Fruit fly (Drosophila melanogaster) whole organism, pupa: Measurements from ENCODE around the gene CG13023.
"Not testable (repeated sequence)": the region's sequence is repeated elsewhere in the genome, so short reads cannot be mapped to it uniquely, and the experiment has no call there.

Experiments
- CG10348 ChIP-seq: fragments of 200-800 bp; sonication (Bioruptor generic); IDR thresholded peaks from 2 replicates; pipeline ENCODE4 v1.3.6; 2022; ENCODE audit warnings: missing biosample characterization, missing genetic modification characterization
- CG12605 ChIP-seq: fragments of 200-800 bp; sonication (Bioruptor generic); IDR thresholded peaks from 2 replicates; pipeline ENCODE4 v1.3.6; 2022; ENCODE audit warnings: missing biosample characterization, missing genetic modification characterization
- CG17806 ChIP-seq: fragments of 200-800 bp; sonication (Bioruptor generic); optimal IDR thresholded peaks from 2 replicates; lab custom pipeline; 2018; ENCODE audit warnings: missing biosample characterization, mild to moderate bottlenecking, missing genetic modification characterization, moderate library complexity
- CG32121 ChIP-seq: fragments of 200-800 bp; sonication (Bioruptor generic); IDR thresholded peaks from 2 replicates; pipeline ENCODE4 v1.3.6; 2022; ENCODE audit warnings: missing biosample characterization, missing genetic modification characterization
- CG34367 ChIP-seq: fragments of 200-800 bp; sonication (Bioruptor generic); optimal IDR thresholded peaks from 2 replicates; lab custom pipeline; 2018; ENCODE audit warnings: missing biosample characterization, mild to moderate bottlenecking, missing genetic modification characterization
- CG9948 ChIP-seq: fragments of 200-800 bp; sonication (Bioruptor generic); optimal IDR thresholded peaks from 2 replicates; lab custom pipeline; 2018; ENCODE audit warnings: missing biosample characterization, mild to moderate bottlenecking, missing genetic modification characterization, moderate library complexity
- EcR ChIP-seq: fragments of 200-800 bp; sonication (Bioruptor generic); optimal IDR thresholded peaks from 3 replicates; lab custom pipeline; 2019; ENCODE audit warnings: missing biosample characterization, missing genetic modification characterization, mild to moderate bottlenecking, moderate library complexity, missing genetic modification reagents
- Ets98B ChIP-seq: fragments of 200-800 bp; sonication (Bioruptor generic); IDR thresholded peaks from 2 replicates; pipeline ENCODE4 v1.3.6; 2022; ENCODE audit warnings: missing biosample characterization, missing genetic modification characterization
- Pif1A ChIP-seq: fragments of 200-800 bp; sonication (Bioruptor generic); optimal IDR thresholded peaks from 3 replicates; lab custom pipeline; 2016; ENCODE audit warnings: missing biosample characterization, missing genetic modification characterization
- Snoo ChIP-seq: fragments of 200-800 bp; sonication (Bioruptor generic); optimal IDR thresholded peaks from 3 replicates; lab custom pipeline; 2017; ENCODE audit warnings: missing biosample characterization, mild to moderate bottlenecking, missing genetic modification characterization, inconsistent platforms
- fd96Ca ChIP-seq: fragments of 200-800 bp; sonication (Bioruptor generic); IDR thresholded peaks from 3 replicates; pipeline ENCODE4 v1.3.6; 2022; ENCODE audit warnings: missing biosample characterization, missing genetic modification characterization
- rn ChIP-seq: fragments of 200-800 bp; sonication (Bioruptor generic); IDR thresholded peaks from 2 replicates; pipeline ENCODE4 v1.3.6; 2022; ENCODE audit warnings: missing biosample characterization, missing genetic modification characterization

- not testable (repeated sequence) for TF ChIP-seq rn (GFP tag; lab: Robert Waterston, UW); CG17806 (tag; lab: Kevin White, UChicago); Ets98B (GFP tag; lab: Robert Waterston, UW); CG12605 (GFP tag; lab: Robert Waterston, UW); Snoo; CG10348 (GFP tag; lab: Robert Waterston, UW); fd96Ca (GFP tag; lab: Robert Waterston, UW); EcR (GFP tag; lab: Kevin White, UChicago); CG9948; CG32121 (GFP tag; lab: Robert Waterston, UW); Pif1A (GFP tag; lab: Kevin White, UChicago); CG34367 (tag; lab: Kevin White, UChicago)
Observed at dm6 chr3L:16954522-16954921, 27.3 kb upstream of the CG13023 start, which contains the start of gene Ogdh.
